Fruit fly (Drosophila melanogaster) S2 (cell line): Measurements from ENCODE around the gene Cby.

ENCODE experiments used
- CG8478 ChIP-seq: fragments of >200 bp; optimal IDR thresholded peaks from 2 replicates; lab custom pipeline; 2018
- CTCF ChIP-seq, 2 experiments: fragments of >200 bp; optimal IDR thresholded peaks; 2 replicates each; lab custom pipeline; 2018

dm6 chr3R:21880510-21880909 lies 12.7 kb downstream of the Cby start, which contains the start of gene CG31465:
- TF ChIP-seq CG8478 (no peak), CTCF (optimal IDR thresholded peaks at IDR 0.05; lab: Kevin White, UChicago) (no peak)
